Worm (Caenorhabditis elegans) whole organism, late embryonic: ENCODE results near the gene myrf-2.

Experiments
- C08G9.2 ChIP-seq: sonication (generic microtip); optimal IDR thresholded peaks from 2 replicates; lab custom pipeline; 2016; ENCODE audit warnings: mild to moderate bottlenecking, missing genetic modification characterization, moderate library complexity, missing compliant biosample characterization
- C38D4.7 ChIP-seq: fragments of 200-800 bp; sonication (Bioruptor generic); optimal IDR thresholded peaks from 2 replicates; lab custom pipeline; 2018; ENCODE audit warnings: mild to moderate bottlenecking, missing genetic modification characterization, moderate library complexity, missing compliant biosample characterization
- K02D7.2 ChIP-seq: sonication (generic microtip); optimal IDR thresholded peaks from 2 replicates; lab custom pipeline; 2017; ENCODE audit warnings: mild to moderate bottlenecking, missing genetic modification characterization, missing compliant biosample characterization
- K09A11.1 ChIP-seq: sonication (generic microtip); optimal IDR thresholded peaks from 2 replicates; lab custom pipeline; 2017; ENCODE audit warnings: antibody characterized with exemption, mild to moderate bottlenecking, missing genetic modification characterization, missing compliant biosample characterization; ENCODE audit not compliant: insufficient read depth
- T23F11.4 ChIP-seq: fragments of 200-800 bp; sonication (Bioruptor generic); optimal IDR thresholded peaks from 2 replicates; lab custom pipeline; 2018; ENCODE audit warnings: mild to moderate bottlenecking, missing genetic modification characterization, missing compliant biosample characterization
- Y22D7AL.16 ChIP-seq: sonication (generic microtip); optimal IDR thresholded peaks from 2 replicates; lab custom pipeline; 2016; ENCODE audit warnings: missing genetic modification characterization, missing compliant biosample characterization
- ahr-1 ChIP-seq: sonication (generic microtip); optimal IDR thresholded peaks from 2 replicates; lab custom pipeline; 2016; ENCODE audit warnings: missing genetic modification characterization, missing compliant biosample characterization
- ama-1 ChIP-seq: fragments of 150-350 bp; optimal IDR thresholded peaks from 2 replicates; lab custom pipeline; 2014
- ceh-14 ChIP-seq: sonication (generic microtip); optimal IDR thresholded peaks from 2 replicates; lab custom pipeline; 2016; ENCODE audit warnings: missing genotype, missing genetic modification characterization, missing compliant biosample characterization
- ceh-18 ChIP-seq: sonication (generic microtip); optimal IDR thresholded peaks from 2 replicates; lab custom pipeline; 2016; ENCODE audit warnings: missing genetic modification characterization, missing compliant biosample characterization
- ceh-19 ChIP-seq: fragments of 200-800 bp; sonication (Bioruptor generic); optimal IDR thresholded peaks from 2 replicates; lab custom pipeline; 2018; ENCODE audit warnings: mild to moderate bottlenecking, missing genetic modification characterization, missing compliant biosample characterization
- ceh-34 ChIP-seq: sonication (generic microtip); optimal IDR thresholded peaks from 2 replicates; lab custom pipeline; 2016; ENCODE audit warnings: mild to moderate bottlenecking, missing genetic modification characterization, missing compliant biosample characterization
- ceh-48 ChIP-seq: sonication (generic microtip); optimal IDR thresholded peaks from 2 replicates; lab custom pipeline; 2016; ENCODE audit warnings: missing genetic modification characterization, inconsistent platforms, missing compliant biosample characterization
- ceh-6 ChIP-seq: fragments of 200-800 bp; sonication (Bioruptor generic); optimal IDR thresholded peaks from 2 replicates; lab custom pipeline; 2018; ENCODE audit warnings: mild to moderate bottlenecking, missing genetic modification characterization, missing compliant biosample characterization
- dmd-4 ChIP-seq: sonication (generic microtip); optimal IDR thresholded peaks from 2 replicates; lab custom pipeline; 2016; ENCODE audit warnings: borderline replicate concordance, missing genetic modification characterization, missing compliant biosample characterization
- dve-1 ChIP-seq: sonication (generic microtip); optimal IDR thresholded peaks from 2 replicates; lab custom pipeline; 2017; ENCODE audit warnings: antibody characterized with exemption, mild to moderate bottlenecking, missing genetic modification characterization, missing compliant biosample characterization
- elt-2 ChIP-seq: sonication (generic microtip); optimal IDR thresholded peaks from 2 replicates; lab custom pipeline; 2016; ENCODE audit warnings: missing genetic modification reagents, missing genetic modification characterization, missing compliant biosample characterization
- elt-4 ChIP-seq: sonication (generic microtip); optimal IDR thresholded peaks from 2 replicates; lab custom pipeline; 2016; ENCODE audit warnings: missing genetic modification characterization, missing compliant biosample characterization
- ets-4 ChIP-seq: sonication (generic microtip); optimal IDR thresholded peaks from 2 replicates; lab custom pipeline; 2016; ENCODE audit warnings: missing genetic modification characterization, missing compliant biosample characterization
- fax-1 ChIP-seq: sonication (generic microtip); optimal IDR thresholded peaks from 2 replicates; lab custom pipeline; 2016; ENCODE audit warnings: missing genotype, missing genetic modification characterization, missing compliant biosample characterization
- fkh-10 ChIP-seq: fragments of 150-350 bp; optimal IDR thresholded peaks from 2 replicates; lab custom pipeline; 2014; ENCODE audit warnings: missing biosample characterization, missing genetic modification reagents, missing genetic modification characterization
- fkh-6 ChIP-seq: sonication (generic microtip); optimal IDR thresholded peaks from 2 replicates; lab custom pipeline; 2016; ENCODE audit warnings: missing genetic modification characterization, missing compliant biosample characterization
- gmeb-2 ChIP-seq: sonication (generic microtip); optimal IDR thresholded peaks from 2 replicates; lab custom pipeline; 2016; ENCODE audit warnings: missing genetic modification characterization, inconsistent platforms, missing compliant biosample characterization
- hlh-13 ChIP-seq: fragments of 200-800 bp; sonication (Bioruptor generic); optimal IDR thresholded peaks from 2 replicates; lab custom pipeline; 2018; ENCODE audit warnings: mild to moderate bottlenecking, missing genetic modification characterization, missing compliant biosample characterization
- hlh-15 ChIP-seq: sonication (generic microtip); optimal IDR thresholded peaks from 2 replicates; lab custom pipeline; 2016; ENCODE audit warnings: missing genetic modification characterization, missing compliant biosample characterization
- hlh-6 ChIP-seq: sonication (generic microtip); optimal IDR thresholded peaks from 2 replicates; lab custom pipeline; 2016; ENCODE audit warnings: missing genotype, missing genetic modification characterization, missing compliant biosample characterization
- hlh-8 ChIP-seq: sonication (generic microtip); optimal IDR thresholded peaks from 2 replicates; lab custom pipeline; 2016; ENCODE audit warnings: missing genotype, missing genetic modification characterization, missing compliant biosample characterization
- lim-6 ChIP-seq: sonication (generic microtip); optimal IDR thresholded peaks from 2 replicates; lab custom pipeline; 2016; ENCODE audit warnings: missing genetic modification characterization, missing compliant biosample characterization
- madf-2 ChIP-seq: sonication (generic microtip); optimal IDR thresholded peaks from 2 replicates; lab custom pipeline; 2017; ENCODE audit warnings: missing genetic modification characterization, missing compliant biosample characterization
- nfya-1 ChIP-seq: sonication (generic microtip); optimal IDR thresholded peaks from 2 replicates; lab custom pipeline; 2017; ENCODE audit warnings: missing genetic modification characterization, mild to moderate bottlenecking, missing compliant biosample characterization, antibody characterized with exemption, moderate library complexity
- odd-2 ChIP-seq: sonication (generic microtip); optimal IDR thresholded peaks from 2 replicates; lab custom pipeline; 2017; ENCODE audit warnings: antibody characterized with exemption, mild to moderate bottlenecking, missing genetic modification characterization, missing compliant biosample characterization
- pax-1 ChIP-seq: fragments of 150-350 bp; optimal IDR thresholded peaks from 2 replicates; lab custom pipeline; 2014; ENCODE audit warnings: missing biosample characterization, missing genetic modification characterization
- pha-2 ChIP-seq: sonication (generic microtip); optimal IDR thresholded peaks from 2 replicates; lab custom pipeline; 2017; ENCODE audit warnings: mild to moderate bottlenecking, missing genetic modification characterization, missing compliant biosample characterization
- pha-4 ChIP-seq: fragments of 150-350 bp; optimal IDR thresholded peaks from 2 replicates; lab custom pipeline; 2018; ENCODE audit warnings: missing biosample characterization, missing genetic modification reagents, missing genetic modification characterization
- ref-2 ChIP-seq: sonication (generic microtip); optimal IDR thresholded peaks from 2 replicates; lab custom pipeline; 2016; ENCODE audit warnings: missing genetic modification characterization, missing compliant biosample characterization
- rnt-1 ChIP-seq: sonication (generic microtip); optimal IDR thresholded peaks from 2 replicates; lab custom pipeline; 2016; ENCODE audit warnings: missing genetic modification characterization, missing compliant biosample characterization
- sdc-2 ChIP-seq: sonication (generic microtip); optimal IDR thresholded peaks from 2 replicates; lab custom pipeline; 2016; ENCODE audit warnings: missing genotype, missing genetic modification characterization, missing compliant biosample characterization
- sox-2 ChIP-seq: fragments of 200-800 bp; sonication (Bioruptor generic); IDR thresholded peaks from 2 replicates; pipeline ENCODE4 v1.3.6; 2022; ENCODE audit warnings: missing genetic modification reagents, missing genetic modification characterization, missing compliant biosample characterization
- unc-42 ChIP-seq: sonication (generic microtip); optimal IDR thresholded peaks from 2 replicates; lab custom pipeline; 2016; ENCODE audit warnings: missing genotype, missing genetic modification characterization, missing compliant biosample characterization
- unc-55 ChIP-seq: sonication (generic microtip); optimal IDR thresholded peaks from 2 replicates; lab custom pipeline; 2017; ENCODE audit warnings: missing biosample characterization, missing genetic modification reagents, missing genetic modification characterization
- unc-86 ChIP-seq: sonication (generic microtip); optimal IDR thresholded peaks from 2 replicates; lab custom pipeline; 2016; ENCODE audit warnings: missing genetic modification characterization, missing compliant biosample characterization
- zip-5 ChIP-seq: sonication (generic microtip); optimal IDR thresholded peaks from 2 replicates; lab custom pipeline; 2016; ENCODE audit warnings: missing genetic modification characterization, missing compliant biosample characterization
- ztf-16 ChIP-seq: sonication (generic microtip); optimal IDR thresholded peaks from 2 replicates; lab custom pipeline; 2017; ENCODE audit warnings: missing genetic modification characterization, missing compliant biosample characterization

The myrf-2 gene

DNA sequence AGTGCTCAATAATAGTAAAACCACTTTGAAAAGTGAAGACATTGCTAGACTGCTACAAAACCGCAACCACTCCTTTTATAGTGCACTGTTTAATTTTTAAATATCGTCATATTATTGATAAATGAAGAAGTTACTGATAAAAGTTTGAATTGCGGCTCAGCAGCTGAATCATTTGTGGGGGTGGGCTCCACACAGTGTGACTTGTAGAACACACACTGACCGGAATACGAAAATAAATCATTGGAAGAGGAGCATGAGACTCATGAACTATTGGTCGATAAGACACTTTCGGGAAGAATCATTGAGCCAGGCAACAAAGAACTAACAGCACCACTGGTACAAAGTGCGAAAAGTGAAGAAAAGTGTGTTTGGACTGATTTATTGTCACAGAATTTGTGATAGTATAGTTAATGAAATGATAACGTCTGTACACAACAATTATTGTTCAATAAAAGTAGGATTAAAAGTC is 52.2 kb downstream of the myrf-2 start, which contains the start of gene oac-14:
TSS of gene oac-14 (minus strand) at position 51 of the 469 bp plus-strand sequence.
- no peak for TF ChIP-seq ets-4 (tag; lab: Kevin White, UChicago)
- TF ChIP-seq sdc-2 (tag; lab: Kevin White, UChicago): no peak
- TF ChIP-seq elt-2 (tag; lab: Kevin White, UChicago): peak; percentile 54
- TF ChIP-seq lim-6 (tag; lab: Kevin White, UChicago): no peak

DNA sequence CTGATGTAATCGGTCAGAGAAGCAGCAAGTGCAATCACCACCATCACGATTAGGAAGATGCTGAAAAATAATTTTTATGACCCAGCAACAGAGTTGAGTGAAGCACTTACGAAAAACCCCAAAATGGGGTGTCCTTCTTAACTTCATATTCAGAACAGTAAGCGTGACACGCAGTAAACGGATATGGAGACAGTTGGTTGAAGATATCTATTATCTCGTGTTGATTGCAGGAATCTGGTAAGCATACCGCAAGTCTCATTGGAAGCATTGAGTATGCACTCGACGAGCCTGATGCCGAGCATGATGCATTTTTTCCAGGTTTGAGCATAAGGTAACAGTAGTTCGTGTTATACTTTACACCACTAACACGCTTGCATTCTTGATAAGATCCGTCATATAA is 52.9 kb downstream of the myrf-2 start:
- no peak for TF ChIP-seq ceh-6 (GFP tag; lab: Kevin White, UChicago)
- TF ChIP-seq hlh-6 (tag; lab: Kevin White, UChicago): no peak
- no peak for TF ChIP-seq hlh-15 (tag; lab: Kevin White, UChicago)
- no peak for TF ChIP-seq K09A11.1 (tag; lab: Kevin White, UChicago)
- TF ChIP-seq Y22D7AL.16: no peak
- TF ChIP-seq ceh-34 (tag; lab: Kevin White, UChicago): no peak
- no peak for TF ChIP-seq lim-6 (tag; lab: Kevin White, UChicago)
- TF ChIP-seq gmeb-2 (tag; lab: Kevin White, UChicago): no peak
- no peak for TF ChIP-seq elt-4 (tag; lab: Kevin White, UChicago)
- no peak for TF ChIP-seq fkh-10
- TF ChIP-seq ref-2 (tag; lab: Kevin White, UChicago): no peak
- no peak for TF ChIP-seq T23F11.4 (GFP tag; lab: Kevin White, UChicago)
- no peak for TF ChIP-seq elt-2 (tag; lab: Kevin White, UChicago)
- no peak for TF ChIP-seq ceh-48
- no peak for TF ChIP-seq unc-42
- no peak for TF ChIP-seq dmd-4 (tag; lab: Kevin White, UChicago)
- no peak for TF ChIP-seq K02D7.2
- no peak for TF ChIP-seq fkh-6 (tag; lab: Kevin White, UChicago)
- no peak for TF ChIP-seq pax-1 (tag; lab: Kevin White, UChicago)

DNA sequence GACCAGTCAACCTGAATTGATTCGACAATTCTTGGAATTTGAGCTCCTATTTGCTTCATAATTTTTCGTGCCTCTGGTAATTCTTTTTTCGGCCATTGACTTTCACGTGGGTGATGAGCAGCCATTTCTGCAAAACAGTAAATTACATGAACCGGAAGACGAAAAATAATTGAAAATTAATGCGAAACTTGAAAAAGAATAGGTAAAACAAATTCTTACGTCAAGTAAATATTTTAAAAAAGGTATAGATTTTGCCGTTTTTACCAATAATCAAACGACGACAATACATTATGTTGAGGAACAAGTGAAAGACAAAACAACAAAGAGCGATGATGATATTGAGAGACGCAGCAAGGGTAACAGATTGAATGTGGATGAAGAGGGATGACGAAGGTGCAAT is 55.7 kb downstream of the myrf-2 start, which contains the start of gene moc-1:
TSS of gene moc-1 (minus strand) at position 127 of the 400 bp plus-strand sequence.
- TF ChIP-seq dve-1 (tag; lab: Kevin White, UChicago): no peak
- TF ChIP-seq fax-1 (tag; lab: Kevin White, UChicago): no peak
- no peak for TF ChIP-seq madf-2 (tag; lab: Kevin White, UChicago)

DNA sequence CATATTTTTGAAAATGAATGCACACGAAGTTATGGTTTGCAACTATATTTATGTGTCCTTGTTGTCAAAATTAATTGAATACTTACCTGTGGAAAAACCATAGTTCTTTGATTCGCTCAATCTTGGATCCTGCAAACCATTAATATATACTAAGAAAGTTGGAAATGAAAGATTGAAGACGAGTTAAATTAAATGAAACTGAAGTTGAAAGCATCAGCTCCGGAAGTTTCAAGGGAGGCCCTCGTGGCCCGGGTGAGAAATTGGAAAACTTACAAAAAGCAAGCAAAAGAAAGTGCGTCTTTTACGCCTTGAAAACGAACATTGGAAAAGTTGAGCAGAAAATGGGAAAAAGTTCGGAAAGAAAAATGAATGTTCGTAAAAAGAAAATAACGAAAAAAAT is 61.1 kb downstream of the myrf-2 start, which contains the start of gene unc-58:
TSS of gene unc-58 (minus strand) at position 101 of the 400 bp plus-strand sequence.
- TF ChIP-seq unc-55 (GFP tag; lab: Kevin White, UChicago): no peak
- TF ChIP-seq sox-2: no peak
- TF ChIP-seq ceh-18 (tag; lab: Kevin White, UChicago): no peak
- TF ChIP-seq unc-86: no peak
- no peak for TF ChIP-seq odd-2
- no peak for TF ChIP-seq ceh-14 (tag; lab: Kevin White, UChicago)
- no peak for TF ChIP-seq pha-4
- TF ChIP-seq ama-1 (lab: Kevin White, UChicago): no peak
- no peak for TF ChIP-seq ceh-48
- no peak for TF ChIP-seq pha-2 (tag; lab: Kevin White, UChicago)

DNA sequence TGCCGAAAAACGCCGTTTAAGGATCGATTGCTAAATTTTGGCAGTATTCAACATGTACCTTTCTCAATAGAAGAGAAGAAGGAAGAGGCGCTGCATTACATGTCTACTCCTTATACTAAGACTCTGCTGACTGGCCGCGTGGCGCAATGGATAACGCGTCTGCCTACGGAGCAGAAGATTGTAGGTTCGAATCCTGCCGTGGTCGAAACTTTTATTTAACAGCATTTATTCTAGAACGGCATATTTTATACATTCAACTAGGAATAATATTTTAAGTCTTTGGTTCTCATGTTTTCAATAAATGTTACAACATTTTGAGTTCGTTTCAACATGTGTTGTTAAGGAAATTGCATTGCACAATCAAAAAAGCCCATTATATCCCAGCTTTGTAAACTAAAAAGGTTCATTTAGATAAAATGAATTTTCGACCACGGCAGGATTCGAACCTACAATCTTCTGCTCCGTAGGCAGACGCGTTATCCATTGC is 61.6 kb downstream of the myrf-2 start:
- peak; percentile 59 for TF ChIP-seq madf-2 (tag; lab: Kevin White, UChicago)
- TF ChIP-seq hlh-13 (GFP tag; lab: Kevin White, UChicago): peak; percentile 36
- TF ChIP-seq K09A11.1 (tag; lab: Kevin White, UChicago): peak; percentile 65
- peak; percentile 74 for TF ChIP-seq ztf-16 (tag; lab: Kevin White, UChicago)
- TF ChIP-seq nfya-1 (tag; lab: Kevin White, UChicago): peak; percentile 56
- TF ChIP-seq ref-2 (tag; lab: Kevin White, UChicago): peak; percentile 68
- TF ChIP-seq zip-5 (tag; lab: Kevin White, UChicago): peak; percentile 41
- peak; percentile 61 for TF ChIP-seq ceh-34 (tag; lab: Kevin White, UChicago)
- TF ChIP-seq T23F11.4 (GFP tag; lab: Kevin White, UChicago): peak; percentile 48
- TF ChIP-seq Y22D7AL.16: peak; percentile 68
- peak; percentile 68 for TF ChIP-seq ceh-14 (tag; lab: Kevin White, UChicago)
- TF ChIP-seq hlh-8 (tag; lab: Kevin White, UChicago): peak; percentile 16
- peak; percentile 41 for TF ChIP-seq dve-1 (tag; lab: Kevin White, UChicago)
- TF ChIP-seq ceh-48: peak; percentile 63
- TF ChIP-seq ahr-1 (tag; lab: Kevin White, UChicago): peak; percentile 25
- TF ChIP-seq ceh-19 (GFP tag; lab: Kevin White, UChicago): peak; percentile 69
- TF ChIP-seq unc-42: peak; percentile 53
- peak; percentile 36 for TF ChIP-seq C38D4.7
- peak; percentile 74 for TF ChIP-seq ceh-6 (GFP tag; lab: Kevin White, UChicago)
- TF ChIP-seq ceh-18 (tag; lab: Kevin White, UChicago): peak; percentile 28
- TF ChIP-seq rnt-1 (tag; lab: Kevin White, UChicago): peak; percentile 21
- TF ChIP-seq dmd-4 (tag; lab: Kevin White, UChicago): peak; percentile 68
- peak; percentile 62 for TF ChIP-seq C08G9.2 (tag; lab: Kevin White, UChicago)
